Worm (Caenorhabditis elegans): ENCODE measurements around the gene cpt-2.

DNA sequence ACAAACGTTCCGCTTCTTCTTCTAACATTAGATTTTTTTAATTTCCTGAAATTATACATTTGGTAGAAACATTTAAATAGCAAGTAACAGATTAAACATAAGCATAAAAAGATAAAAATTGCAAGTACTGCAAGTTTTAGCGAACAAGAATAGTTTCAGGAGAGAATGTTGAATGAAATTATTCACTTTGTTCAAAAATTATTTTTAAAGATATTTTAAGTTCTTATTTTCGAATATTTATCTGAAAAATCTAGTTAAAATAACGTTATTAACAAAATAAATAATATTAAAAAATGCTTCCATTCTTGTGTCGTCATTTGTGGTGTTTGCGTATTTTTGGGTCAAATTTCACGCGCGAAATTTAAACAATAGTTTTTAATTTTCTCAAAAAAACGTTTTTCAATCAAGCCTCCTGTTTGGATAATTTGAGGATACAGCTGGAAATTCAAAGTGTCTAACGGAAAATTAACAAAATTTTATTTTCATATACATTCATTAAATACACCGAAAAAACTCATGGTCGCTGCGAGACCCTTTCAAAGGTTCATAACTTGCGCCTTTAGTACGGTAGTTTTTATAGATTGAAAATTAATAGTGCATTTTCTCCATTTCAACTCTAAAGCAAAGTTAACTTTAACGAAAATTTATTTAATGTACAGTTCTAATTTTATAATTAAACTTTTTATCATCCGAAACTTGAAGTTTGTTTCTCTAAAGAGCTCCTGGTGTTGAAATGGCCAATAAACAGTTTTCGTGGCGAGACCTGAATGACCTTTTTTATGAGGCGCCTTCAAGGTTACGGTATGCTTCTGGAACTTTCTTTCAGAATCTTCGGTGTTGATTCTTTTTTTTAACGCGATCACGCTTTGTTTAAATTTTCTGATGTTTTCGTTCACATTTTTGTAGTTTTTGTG, 36.9 kb upstream of the cpt-2 start, which contains the start of gene skih-2:
- TF ChIP-seq ref-1 (GFP tag; conservative IDR thresholded peaks at IDR 0.05), result no peak
- TF ChIP-seq ztf-23 (GFP tag; IDR thresholded peaks at IDR 0.05), result no peak
- TF ChIP-seq med-1 (GFP tag; optimal IDR thresholded peaks at IDR 0.05; ENCODE audit: insufficient read depth), result no peak
- TF ChIP-seq klf-2 (GFP tag; conservative IDR thresholded peaks at IDR 0.05), result no peak
- no peak for TF ChIP-seq tab-1 (GFP tag; IDR thresholded peaks at IDR 0.05)
